Worm (Caenorhabditis elegans) whole organism, L3 larva: Measurements from ENCODE around the gene nduf-9.

Source experiments
- R02D3.7 ChIP-seq: fragments of 150-350 bp; optimal IDR thresholded peaks from 2 replicates; lab custom pipeline; 2014; ENCODE audit warnings: missing biosample characterization, missing genetic modification characterization
- ZK546.5 ChIP-seq: sonication (generic microtip); optimal IDR thresholded peaks from 2 replicates; lab custom pipeline; 2017; ENCODE audit warnings: missing biosample characterization, missing genetic modification characterization
- ceh-28 ChIP-seq: fragments of 150-350 bp; optimal IDR thresholded peaks from 2 replicates; lab custom pipeline; 2014; ENCODE audit warnings: missing biosample characterization, missing genetic modification reagents, missing genetic modification characterization
- ceh-82 ChIP-seq: fragments of 150-350 bp; optimal IDR thresholded peaks from 2 replicates; lab custom pipeline; 2014; ENCODE audit warnings: missing biosample characterization, missing genetic modification characterization
- ceh-9 ChIP-seq: sonication (generic microtip); optimal IDR thresholded peaks from 2 replicates; lab custom pipeline; 2018; ENCODE audit warnings: missing biosample characterization, missing genetic modification characterization
- daf-12 ChIP-seq: fragments of 150-350 bp; optimal IDR thresholded peaks from 2 replicates; lab custom pipeline; 2014; ENCODE audit warnings: missing biosample characterization, missing genetic modification reagents, missing genetic modification characterization
- egl-27 ChIP-seq: sonication (generic microtip); optimal IDR thresholded peaks from 4 replicates; lab custom pipeline; 2017; ENCODE audit warnings: missing biosample characterization, missing genetic modification reagents, missing genetic modification characterization
- egl-5 ChIP-seq: fragments of 150-350 bp; optimal IDR thresholded peaks from 2 replicates; lab custom pipeline; 2017; ENCODE audit warnings: missing biosample characterization, missing genetic modification reagents, missing genetic modification characterization, inconsistent platforms
- elt-2 ChIP-seq: sonication (generic microtip); optimal IDR thresholded peaks from 2 replicates; lab custom pipeline; 2016; ENCODE audit warnings: missing genetic modification reagents, mild to moderate bottlenecking, missing genetic modification characterization, missing compliant biosample characterization
- elt-3 ChIP-seq, 3 experiments: fragments of 150-350 bp in 1 of 3; sonication (generic microtip) in 2 of 3; optimal IDR thresholded peaks; 2 replicates in 2 of 3; 4 replicates in 1 of 3; lab custom pipeline; 2014 to 2017; ENCODE audit warnings: missing biosample characterization in 3 of 3, missing genetic modification characterization in 3 of 3
- eor-1 ChIP-seq, 2 experiments: fragments of 150-350 bp; optimal IDR thresholded peaks; 2 replicates each; lab custom pipeline; 2014 to 2018; ENCODE audit warnings: missing biosample characterization in 2 of 2, missing genetic modification characterization in 2 of 2
- fkh-10 ChIP-seq: sonication (generic microtip); optimal IDR thresholded peaks from 2 replicates; lab custom pipeline; 2017; ENCODE audit warnings: missing biosample characterization, missing genetic modification reagents, missing genetic modification characterization
- fkh-2 ChIP-seq: fragments of 150-350 bp; optimal IDR thresholded peaks from 2 replicates; lab custom pipeline; 2014; ENCODE audit warnings: missing biosample characterization, missing genetic modification reagents, missing genetic modification characterization
- fos-1 ChIP-seq: fragments of 150-350 bp; optimal IDR thresholded peaks from 2 replicates; lab custom pipeline; 2014; ENCODE audit warnings: missing biosample characterization, missing genetic modification characterization
- hmg-11 ChIP-seq: sonication (generic microtip); optimal IDR thresholded peaks from 2 replicates; lab custom pipeline; 2016; ENCODE audit warnings: missing genetic modification characterization, missing compliant biosample characterization
- jun-1 ChIP-seq: fragments of 150-350 bp; optimal IDR thresholded peaks from 2 replicates; lab custom pipeline; 2014; ENCODE audit warnings: missing biosample characterization, missing genetic modification reagents, missing genetic modification characterization
- lin-15B ChIP-seq: fragments of 150-350 bp; optimal IDR thresholded peaks from 2 replicates; lab custom pipeline; 2014; ENCODE audit warnings: missing biosample characterization, missing genetic modification characterization
- lin-39 ChIP-seq: fragments of 150-350 bp; optimal IDR thresholded peaks from 2 replicates; lab custom pipeline; 2018; ENCODE audit warnings: missing biosample characterization, missing genetic modification reagents, missing genetic modification characterization
- lsy-12 ChIP-seq: sonication (generic microtip); optimal IDR thresholded peaks from 2 replicates; lab custom pipeline; 2016; ENCODE audit warnings: mild to moderate bottlenecking, missing genetic modification characterization, missing compliant biosample characterization
- mdl-1 ChIP-seq: fragments of 150-350 bp; optimal IDR thresholded peaks from 2 replicates; lab custom pipeline; 2014; ENCODE audit warnings: missing biosample characterization, missing genetic modification characterization
- nfya-1 ChIP-seq: sonication (generic microtip); optimal IDR thresholded peaks from 2 replicates; lab custom pipeline; 2017; ENCODE audit warnings: missing genetic modification characterization, mild to moderate bottlenecking, missing compliant biosample characterization, antibody characterized with exemption, moderate library complexity; ENCODE audit not compliant: insufficient read depth
- nhr-11 ChIP-seq: fragments of 150-350 bp; optimal IDR thresholded peaks from 2 replicates; lab custom pipeline; 2014; ENCODE audit warnings: missing biosample characterization, missing genetic modification characterization
- nhr-23 ChIP-seq: fragments of 150-350 bp; optimal IDR thresholded peaks from 2 replicates; lab custom pipeline; 2014; ENCODE audit warnings: missing biosample characterization, missing genetic modification reagents, missing genetic modification characterization
- nhr-237 ChIP-seq: fragments of 150-350 bp; optimal IDR thresholded peaks from 2 replicates; lab custom pipeline; 2014; ENCODE audit warnings: missing biosample characterization, missing genetic modification characterization
- nhr-25 ChIP-seq: sonication (generic microtip); optimal IDR thresholded peaks from 2 replicates; lab custom pipeline; 2017; ENCODE audit warnings: missing biosample characterization, missing genetic modification characterization
- nhr-28 ChIP-seq: fragments of 150-350 bp; optimal IDR thresholded peaks from 2 replicates; lab custom pipeline; 2014; ENCODE audit warnings: missing biosample characterization, missing genetic modification characterization
- nhr-43 ChIP-seq: sonication (generic microtip); optimal IDR thresholded peaks from 2 replicates; lab custom pipeline; 2016; ENCODE audit warnings: mild to moderate bottlenecking, missing genetic modification characterization, missing compliant biosample characterization; ENCODE audit not compliant: poor library complexity, severe bottlenecking
- nhr-67 ChIP-seq: fragments of 150-350 bp; optimal IDR thresholded peaks from 2 replicates; lab custom pipeline; 2014; ENCODE audit warnings: missing biosample characterization, missing genetic modification characterization
- nhr-76 ChIP-seq: fragments of 150-350 bp; sonication (generic microtip); optimal IDR thresholded peaks from 5 replicates; lab custom pipeline; 2014; ENCODE audit warnings: missing biosample characterization, missing genetic modification characterization
- pha-4 ChIP-seq: fragments of 150-350 bp; optimal IDR thresholded peaks from 2 replicates; lab custom pipeline; 2014; ENCODE audit warnings: missing biosample characterization, missing genetic modification reagents, missing genetic modification characterization
- pqm-1 ChIP-seq: fragments of 150-350 bp; optimal IDR thresholded peaks from 2 replicates; lab custom pipeline; 2017; ENCODE audit warnings: missing biosample characterization, missing genetic modification characterization, inconsistent platforms
- sea-2 ChIP-seq: fragments of 150-350 bp; sonication (generic microtip); optimal IDR thresholded peaks from 4 replicates; lab custom pipeline; 2014; ENCODE audit warnings: missing biosample characterization, missing genetic modification reagents, missing genetic modification characterization
- skn-1 ChIP-seq: fragments of 150-350 bp; optimal IDR thresholded peaks from 2 replicates; lab custom pipeline; 2014; ENCODE audit warnings: missing biosample characterization, missing genetic modification characterization
- snpc-4 ChIP-seq: fragments of 150-350 bp; optimal IDR thresholded peaks from 2 replicates; lab custom pipeline; 2014; ENCODE audit warnings: missing biosample characterization, missing genetic modification characterization
- tbx-2 ChIP-seq: sonication (generic microtip); optimal IDR thresholded peaks from 2 replicates; lab custom pipeline; 2016; ENCODE audit warnings: mild to moderate bottlenecking, missing genetic modification characterization, missing compliant biosample characterization
- unc-39 ChIP-seq: sonication (generic microtip); optimal IDR thresholded peaks from 4 replicates; lab custom pipeline; 2017; ENCODE audit warnings: missing biosample characterization, missing genetic modification characterization
- unc-62 ChIP-seq: fragments of 150-350 bp; sonication (generic microtip); optimal IDR thresholded peaks from 4 replicates; lab custom pipeline; 2014; ENCODE audit warnings: missing biosample characterization, missing genetic modification reagents, missing genetic modification characterization
- ztf-11 ChIP-seq: fragments of 150-350 bp; optimal IDR thresholded peaks from 2 replicates; lab custom pipeline; 2014; ENCODE audit warnings: missing biosample characterization, missing genetic modification characterization
- ztf-4 ChIP-seq: fragments of 150-350 bp; optimal IDR thresholded peaks from 2 replicates; lab custom pipeline; 2014; ENCODE audit warnings: missing biosample characterization, missing genetic modification characterization

nduf-9 gene

ce11 chrIII:3281860-3282358, 33.5 kb upstream of the nduf-9 start, which contains the start of gene mfsd-8:
TSS of gene mfsd-8 (plus strand) at chrIII:3282308.
- TF ChIP-seq pqm-1 (tag; lab: Kevin White, UChicago) (peak; percentile 56), pha-4 (tag; lab: Kevin White, UChicago) (peak; percentile 3), ZK546.5 (no peak), nhr-237 (tag; lab: Kevin White, UChicago) (no peak), elt-2 (tag; lab: Kevin White, UChicago) (peak; percentile 91)

- TF ChIP-seq nhr-43 (tag; lab: Kevin White, UChicago) (peak; percentile 73), mdl-1 (tag; lab: Kevin White, UChicago) (no peak), nhr-25 (tag; lab: Kevin White, UChicago) (peak; percentile 90), lsy-12 (tag; lab: Kevin White, UChicago) (peak; percentile 29), elt-2 (tag; lab: Kevin White, UChicago) (peak; percentile 61), R02D3.7 (tag; lab: Kevin White, UChicago) (peak; percentile 54), unc-62 (GFP tag; lab: Kevin White, UChicago) (no peak), lin-15B (tag; lab: Kevin White, UChicago) (peak; percentile 40), pqm-1 (tag; lab: Kevin White, UChicago) (peak; percentile 58), nhr-11 (peak; percentile 63), jun-1 (tag; lab: Kevin White, UChicago) (peak; percentile 64), nhr-23 (tag; lab: Kevin White, UChicago) (peak; percentile 92), nhr-76 (tag; lab: Kevin White, UChicago) (no peak), sea-2 (GFP tag; lab: Kevin White, UChicago) (no peak), nfya-1 (tag; lab: Kevin White, UChicago) (peak; percentile 78), ceh-82 (tag; lab: Kevin White, UChicago) (peak; percentile 43), ceh-9 (tag; lab: Kevin White, UChicago) (no peak), skn-1 (tag; lab: Kevin White, UChicago) (peak; percentile 22), pha-4 (tag; lab: Kevin White, UChicago) (peak; percentile 87), ceh-28 (tag; lab: Kevin White, UChicago) (peak; percentile 82), hmg-11 (peak; percentile 77)
These were observed 30.9 kb upstream of the nduf-9 start for ce11 chrIII:3279304-3279703.

- TF ChIP-seq snpc-4 (tag; lab: Kevin White, UChicago), result no peak
- TF ChIP-seq nhr-67 (tag; lab: Kevin White, UChicago), result no peak
- TF ChIP-seq nhr-11, result no peak
- no peak for TF ChIP-seq mdl-1 (tag; lab: Kevin White, UChicago)
These were observed 30.2 kb upstream of the nduf-9 start, which contains the start of gene Y53G8AM.8 for ce11 chrIII:3278610-3279009. TSS of gene Y53G8AM.8 (minus strand) at chrIII:3278710.

ce11 chrIII:3273141-3273540, 24.8 kb upstream of the nduf-9 start:
- TF ChIP-seq pha-4 (tag; lab: Kevin White, UChicago) (peak; percentile 24), daf-12 (tag; lab: Kevin White, UChicago) (no peak), nfya-1 (tag; lab: Kevin White, UChicago) (peak; percentile 50), nhr-23 (tag; lab: Kevin White, UChicago) (peak; percentile 20), lin-39 (tag; lab: Kevin White, UChicago) (peak; percentile 12), ceh-82 (tag; lab: Kevin White, UChicago) (no peak)
- TF ChIP-seq, all 47 proteins: peak for 4

ce11 chrIII:3271682-3272081, 23.3 kb upstream of the nduf-9 start:
- TF ChIP-seq daf-12 (tag; lab: Kevin White, UChicago) (no peak), lsy-12 (tag; lab: Kevin White, UChicago) (no peak), elt-3 (tag; optimal IDR thresholded peaks at IDR 0.05; lab: Kevin White, UChicago) (no peak), R02D3.7 (tag; lab: Kevin White, UChicago) (peak; percentile 31), egl-27 (no peak), lin-15B (tag; lab: Kevin White, UChicago) (no peak), ceh-28 (tag; lab: Kevin White, UChicago) (peak; percentile 53), pqm-1 (tag; lab: Kevin White, UChicago) (peak; percentile 27), nhr-25 (tag; lab: Kevin White, UChicago) (no peak), unc-39 (tag; lab: Kevin White, UChicago) (no peak), nhr-43 (tag; lab: Kevin White, UChicago) (no peak), fkh-10 (no peak), ceh-82 (tag; lab: Kevin White, UChicago) (no peak), ztf-11 (tag; lab: Kevin White, UChicago) (no peak), nhr-28 (tag; lab: Kevin White, UChicago) (no peak), hmg-11 (peak; percentile 47), lin-39 (tag; lab: Kevin White, UChicago) (no peak), ztf-4 (tag; lab: Kevin White, UChicago) (no peak), pha-4 (tag; lab: Kevin White, UChicago) (peak; percentile 66), nhr-23 (tag; lab: Kevin White, UChicago) (peak; percentile 61), jun-1 (tag; lab: Kevin White, UChicago) (no peak), snpc-4 (tag; lab: Kevin White, UChicago) (peak; percentile 26), fos-1 (no peak), eor-1 (tag; optimal IDR thresholded peaks at IDR 0.05; lab: Kevin White, UChicago) (no peak), nhr-11 (no peak), egl-5 (tag; lab: Kevin White, UChicago) (no peak), mdl-1 (tag; lab: Kevin White, UChicago) (no peak), tbx-2 (tag; lab: Kevin White, UChicago) (peak; percentile 54), fkh-2 (tag; lab: Kevin White, UChicago) (no peak), nfya-1 (tag; lab: Kevin White, UChicago) (peak; percentile 65), elt-2 (tag; lab: Kevin White, UChicago) (peak; percentile 71)
